Fruit fly (Drosophila melanogaster) whole organism: ENCODE data around the gene Thor.
A peak's percentile ranks its signal among the peaks of the same experiment; 100 is the strongest.

ENCODE experiments used
- CG8478 ChIP-seq: fragments of >200 bp; optimal IDR thresholded peaks from 2 replicates; lab custom pipeline; 2018; ENCODE audit warnings: inconsistent platforms
- Dll ChIP-seq: fragments of >200 bp; optimal IDR thresholded peaks from 2 replicates; lab custom pipeline; 2017
- EcR ChIP-seq, 2 experiments: fragments of >200 bp; optimal IDR thresholded peaks; 2 replicates each; lab custom pipeline; 2017; ENCODE audit warnings: missing biosample characterization in 2 of 2, missing genetic modification characterization in 2 of 2, missing genetic modification reagents in 2 of 2
- pan ChIP-seq: fragments of >200 bp; optimal IDR thresholded peaks from 2 replicates; lab custom pipeline; 2017
- psq ChIP-seq: fragments of >200 bp; optimal IDR thresholded peaks from 2 replicates; lab custom pipeline; 2017
- usp ChIP-seq: fragments of >200 bp; optimal IDR thresholded peaks from 2 replicates; lab custom pipeline; 2017; ENCODE audit warnings: missing biosample characterization, missing genetic modification characterization, mixed read lengths

Thor gene

dm6 chr2L:3457007-3457406 is 21.2 kb upstream of the Thor start, which contains the start of the genes Cog3 and Sec5:
Cog3 (minus strand) TSS chr2L:3457064.
Sec5 (plus strand) TSS chr2L:3457302.
- TF ChIP-seq pan (lab: Kevin White, UChicago) (no peak), CG8478 (lab: Kevin White, UChicago) (no peak), EcR (GFP tag; optimal IDR thresholded peaks at IDR 0.05; lab: Kevin White, UChicago) (no peak), psq (lab: Kevin White, UChicago) (no peak), usp (GFP tag; lab: Kevin White, UChicago) (no peak), Dll (no peak)

DNA sequence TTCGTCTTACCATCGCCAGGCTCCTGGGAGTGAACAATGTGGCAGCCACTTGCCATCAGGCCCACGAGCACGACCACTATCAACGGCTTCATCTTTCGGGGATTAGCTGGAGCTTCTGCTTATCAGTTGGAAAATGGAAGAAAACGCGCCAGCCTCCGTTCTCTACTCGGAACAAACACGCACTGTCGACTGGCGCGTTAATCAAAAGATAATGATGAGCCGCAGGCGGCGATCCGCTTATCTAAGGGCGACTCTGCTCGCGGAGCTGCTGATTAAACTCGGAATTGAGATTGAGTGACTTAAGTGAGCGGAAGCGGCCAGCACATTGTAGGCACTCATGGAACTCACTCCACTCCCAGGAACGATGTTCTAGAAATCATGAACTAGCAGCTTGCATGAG is 16.5 kb upstream of the Thor start, which contains the start of gene CG3246:
Gene CG3246, minus strand, starts transcription at position 193 of the 400 bp plus-strand sequence.
- TF ChIP-seq Dll, result no peak

dm6 chr2L:3465426-3465825 is 12.8 kb upstream of the Thor start:
- TF ChIP-seq psq (lab: Kevin White, UChicago) (no peak), usp (GFP tag; lab: Kevin White, UChicago) (no peak), pan (lab: Kevin White, UChicago) (no peak), EcR (GFP tag; optimal IDR thresholded peaks at IDR 0.05; lab: Kevin White, UChicago) (no peak)

dm6 chr2L:3465918-3466727 is 12.1 kb upstream of the Thor start, which contains the start of the genes msl-2 and ND-PDSW:
msl-2 (minus strand) TSS chr2L:3466112.
ND-PDSW (plus strand) TSS chr2L:3466157.
- TF ChIP-seq Dll, result no peak

DNA sequence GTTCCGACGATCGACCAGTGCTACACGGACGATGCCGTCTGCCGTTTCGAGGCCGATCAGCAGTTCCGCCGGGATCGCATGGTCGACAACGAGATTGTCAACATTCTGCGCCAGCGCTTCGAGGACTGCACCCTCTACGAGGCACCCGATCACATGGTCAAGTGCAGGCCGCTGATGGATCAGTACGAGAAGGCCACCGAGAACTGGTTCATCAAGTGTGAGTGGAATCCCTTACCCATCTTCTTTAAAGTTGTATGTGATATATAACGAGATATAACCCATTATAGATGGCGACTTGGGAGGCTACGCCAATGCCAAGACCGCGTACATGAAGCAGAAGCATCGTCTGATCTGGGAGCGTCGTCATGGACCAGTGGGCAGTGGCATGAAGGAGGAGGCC is 11.4 kb upstream of the Thor start:
- TF ChIP-seq usp (GFP tag; lab: Kevin White, UChicago) (no peak), Dll (no peak), EcR (GFP tag; optimal IDR thresholded peaks at IDR 0.05; lab: Kevin White, UChicago) (no peak), CG8478 (lab: Kevin White, UChicago) (no peak), psq (lab: Kevin White, UChicago) (no peak), pan (lab: Kevin White, UChicago) (no peak)

DNA sequence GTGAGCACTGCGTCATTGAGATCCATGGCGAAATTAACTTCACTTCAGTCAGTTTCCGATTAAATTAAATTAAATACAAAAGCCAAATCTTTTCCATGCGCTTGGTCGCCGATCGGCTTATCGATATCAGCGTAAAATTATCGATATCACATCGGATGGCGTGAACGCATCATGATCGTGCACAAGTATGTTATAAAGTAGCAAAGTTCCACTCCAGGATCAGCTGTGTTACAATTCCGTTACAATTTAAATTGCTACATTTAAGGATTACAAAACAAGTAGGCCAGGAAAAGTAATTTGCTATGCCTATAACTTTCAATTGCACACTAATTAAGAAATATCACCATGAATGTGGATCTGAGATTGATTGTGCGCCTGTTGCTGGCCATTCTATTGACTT is 8.4 kb upstream of the Thor start, which contains the start of the genes Pif1 and CG31776:
Gene Pif1, minus strand, starts transcription at position 136 of the 400 bp plus-strand sequence.
Gene CG31776, plus strand, starts transcription at position 314 of the 400 bp plus-strand sequence.
- TF ChIP-seq pan (lab: Kevin White, UChicago) (no peak), Dll (no peak), CG8478 (lab: Kevin White, UChicago) (no peak), usp (GFP tag; lab: Kevin White, UChicago) (no peak), EcR (GFP tag; optimal IDR thresholded peaks at IDR 0.05; lab: Kevin White, UChicago) (no peak), psq (lab: Kevin White, UChicago) (no peak)

- TF ChIP-seq usp (GFP tag; lab: Kevin White, UChicago), result no peak
- TF ChIP-seq psq (lab: Kevin White, UChicago), result no peak
- no peak for TF ChIP-seq pan (lab: Kevin White, UChicago)
- no peak for TF ChIP-seq Dll
- TF ChIP-seq CG8478 (lab: Kevin White, UChicago), result no peak
- no peak for TF ChIP-seq EcR (GFP tag; optimal IDR thresholded peaks at IDR 0.05; lab: Kevin White, UChicago)
Measured at dm6 chr2L:3472242-3472641, 6.0 kb upstream of the Thor start, which contains the start of gene Pgant4. Pgant4 (plus strand) TSS chr2L:3472603.

DNA sequence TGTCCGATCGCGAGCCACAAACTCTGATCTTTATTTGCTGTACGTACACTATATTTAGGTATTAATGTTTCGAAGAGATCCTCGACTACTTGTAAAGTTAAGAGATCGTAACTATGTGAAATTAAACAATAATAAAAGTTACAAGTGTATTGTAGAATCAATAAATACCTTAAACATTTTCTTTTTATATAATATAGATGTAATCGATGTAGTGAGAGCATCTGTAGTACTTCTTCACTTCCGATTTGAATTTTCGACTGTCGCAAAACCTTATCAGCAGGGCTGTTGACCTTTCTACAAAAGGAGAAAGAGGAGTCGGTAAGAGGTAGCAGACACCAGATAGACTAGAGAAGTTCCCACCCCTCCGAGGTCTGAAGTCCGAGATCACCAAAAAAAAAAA is 3.1 kb upstream of the Thor start:
- TF ChIP-seq EcR (GFP tag; optimal IDR thresholded peaks at IDR 0.05; lab: Kevin White, UChicago) (no peak), psq (lab: Kevin White, UChicago) (no peak), CG8478 (lab: Kevin White, UChicago) (no peak), usp (GFP tag; lab: Kevin White, UChicago) (no peak), Dll (no peak), pan (lab: Kevin White, UChicago) (no peak)

dm6 chr2L:3475948-3476347 is 2.3 kb upstream of the Thor start:
- TF ChIP-seq pan (lab: Kevin White, UChicago), result no peak
- TF ChIP-seq Dll, result no peak
- no peak for TF ChIP-seq psq (lab: Kevin White, UChicago)
- no peak for TF ChIP-seq EcR (GFP tag; optimal IDR thresholded peaks at IDR 0.05; lab: Kevin White, UChicago)

- TF ChIP-seq Dll, result no peak
- TF ChIP-seq pan (lab: Kevin White, UChicago), result no peak
- no peak for TF ChIP-seq usp (GFP tag; lab: Kevin White, UChicago)
- no peak for TF ChIP-seq psq (lab: Kevin White, UChicago)
- no peak for TF ChIP-seq CG8478 (lab: Kevin White, UChicago)
- TF ChIP-seq EcR (GFP tag; optimal IDR thresholded peaks at IDR 0.05; lab: Kevin White, UChicago), result no peak
Measured at dm6 chr2L:3476399-3477056, 1.7 kb upstream of the Thor start.

dm6 chr2L:3477057-3477755 is 1.0 kb upstream of the Thor start:
- peak; percentile 85 for TF ChIP-seq pan (lab: Kevin White, UChicago)
- no peak for TF ChIP-seq usp (GFP tag; lab: Kevin White, UChicago)
